Fruit fly (Drosophila melanogaster) S2 (cell line): Measurements from ENCODE around the gene Nup58.

Experiments used
- CG8478 ChIP-seq: fragments of >200 bp; optimal IDR thresholded peaks from 2 replicates; lab custom pipeline; 2018
- CTCF ChIP-seq, 2 experiments: fragments of >200 bp; optimal IDR thresholded peaks; 2 replicates each; lab custom pipeline; 2018

- TF ChIP-seq CG8478 (no peak), CTCF (optimal IDR thresholded peaks at IDR 0.05; lab: Kevin White, UChicago) (no peak)
These were observed 20.3 kb upstream of the Nup58 start for dm6 chr3R:19624482-19624881.
